Worm (Caenorhabditis elegans): ENCODE measurements around the gene mig-38.

Gene mig-38

ce11 chrIV:11594191-11594673, at the start of gene mig-38:
TSS of gene mig-38 (plus strand) at chrIV:11594244.
- no peak for TF ChIP-seq scrt-1 (GFP tag; IDR thresholded peaks at IDR 0.05)
- peak; percentile 48; the same call in 1 of the 2 replicates for TF ChIP-seq sea-1 (GFP tag; conservative IDR thresholded peaks at IDR 0.05)
- TF ChIP-seq hmg-4 (GFP tag; optimal IDR thresholded peaks at IDR 0.05) = peak; percentile 45

ce11 chrIV:11548671-11549070, 45.4 kb upstream of the mig-38 start, which contains the start of gene M04B2.7:
TSS of gene M04B2.7 (minus strand) at chrIV:11548771.
- TF ChIP-seq tra-4 (tag; optimal IDR thresholded peaks at IDR 0.05) = no peak
- no peak for TF ChIP-seq sea-1 (GFP tag; conservative IDR thresholded peaks at IDR 0.05)
- TF ChIP-seq scrt-1 (GFP tag; IDR thresholded peaks at IDR 0.05) = no peak
- TF ChIP-seq hmbx-1 (tag; optimal IDR thresholded peaks at IDR 0.05) = no peak
- TF ChIP-seq hnd-1 (tag; optimal IDR thresholded peaks at IDR 0.05) = no peak
- TF ChIP-seq flt-1 (GFP tag; IDR thresholded peaks at IDR 0.05) = no peak
- TF ChIP-seq ama-1 (optimal IDR thresholded peaks at IDR 0.05) = no peak
- TF ChIP-seq pes-1 (GFP tag; IDR thresholded peaks at IDR 0.05) = no peak
- TF ChIP-seq ets-7 (tag; optimal IDR thresholded peaks at IDR 0.05) = no peak
- TF ChIP-seq tbx-37 (GFP tag; conservative IDR thresholded peaks at IDR 0.05) = no peak
- TF ChIP-seq F13C5.2 (tag; optimal IDR thresholded peaks at IDR 0.05) = no peak
- no peak for TF ChIP-seq ceh-13 (GFP tag; optimal IDR thresholded peaks at IDR 0.05)
- TF ChIP-seq tbx-11 (GFP tag; IDR thresholded peaks at IDR 0.05) = no peak

- TF ChIP-seq scrt-1 (GFP tag; IDR thresholded peaks at IDR 0.05) (peak; percentile 94), hmbx-1 (tag; optimal IDR thresholded peaks at IDR 0.05) (peak; percentile 55), B0310.2 (tag; optimal IDR thresholded peaks at IDR 0.05) (peak; percentile 87), hnd-1 (tag; optimal IDR thresholded peaks at IDR 0.05) (peak; percentile 79), ets-7 (tag; optimal IDR thresholded peaks at IDR 0.05) (peak; percentile 65), hmg-4 (GFP tag; optimal IDR thresholded peaks at IDR 0.05) (peak; percentile 92), ceh-13 (GFP tag; optimal IDR thresholded peaks at IDR 0.05) (peak; percentile 89), aly-1 (tag; optimal IDR thresholded peaks at IDR 0.05) (peak; percentile 91), tbx-11 (GFP tag; IDR thresholded peaks at IDR 0.05) (peak; percentile 87), tra-4 (tag; optimal IDR thresholded peaks at IDR 0.05) (peak; percentile 63), pes-1 (GFP tag; IDR thresholded peaks at IDR 0.05) (peak; percentile 91), sea-1 (GFP tag; conservative IDR thresholded peaks at IDR 0.05) (peak; percentile 86), ama-1 (optimal IDR thresholded peaks at IDR 0.05) (no peak), tbx-37 (GFP tag; conservative IDR thresholded peaks at IDR 0.05) (peak; percentile 80), ceh-36 (tag; optimal IDR thresholded peaks at IDR 0.05) (no peak), F13C5.2 (tag; optimal IDR thresholded peaks at IDR 0.05) (peak; percentile 89), flt-1 (GFP tag; IDR thresholded peaks at IDR 0.05) (peak; percentile 86)
Measured at ce11 chrIV:11549694-11550093, 44.4 kb upstream of the mig-38 start.

ce11 chrIV:11551813-11552212, 42.2 kb upstream of the mig-38 start, which contains the start of gene col-128:
TSS of gene col-128 (minus strand) at chrIV:11551960.
- no peak for TF ChIP-seq scrt-1 (GFP tag; IDR thresholded peaks at IDR 0.05)
- no peak for TF ChIP-seq hmbx-1 (tag; optimal IDR thresholded peaks at IDR 0.05)
- no peak for TF ChIP-seq tbx-11 (GFP tag; IDR thresholded peaks at IDR 0.05)
- no peak for TF ChIP-seq ama-1 (optimal IDR thresholded peaks at IDR 0.05)
- no peak for TF ChIP-seq ceh-36 (tag; optimal IDR thresholded peaks at IDR 0.05)
- no peak for TF ChIP-seq ets-7 (tag; optimal IDR thresholded peaks at IDR 0.05)
- TF ChIP-seq B0310.2 (tag; optimal IDR thresholded peaks at IDR 0.05) = no peak

- TF ChIP-seq ets-7 (tag; optimal IDR thresholded peaks at IDR 0.05) (no peak), ceh-13 (GFP tag; optimal IDR thresholded peaks at IDR 0.05) (no peak), tbx-11 (GFP tag; IDR thresholded peaks at IDR 0.05) (no peak), sea-1 (GFP tag; conservative IDR thresholded peaks at IDR 0.05) (no peak), tbx-37 (GFP tag; conservative IDR thresholded peaks at IDR 0.05) (no peak), ceh-36 (tag; optimal IDR thresholded peaks at IDR 0.05) (no peak), ama-1 (optimal IDR thresholded peaks at IDR 0.05) (no peak), F13C5.2 (tag; optimal IDR thresholded peaks at IDR 0.05) (no peak), tra-4 (tag; optimal IDR thresholded peaks at IDR 0.05) (no peak), scrt-1 (GFP tag; IDR thresholded peaks at IDR 0.05) (no peak), pes-1 (GFP tag; IDR thresholded peaks at IDR 0.05) (no peak), hnd-1 (tag; optimal IDR thresholded peaks at IDR 0.05) (no peak), B0310.2 (tag; optimal IDR thresholded peaks at IDR 0.05) (no peak), hmg-4 (GFP tag; optimal IDR thresholded peaks at IDR 0.05) (no peak)
Measured at ce11 chrIV:11561677-11562076, 32.4 kb upstream of the mig-38 start, which contains the start of gene F12F6.7. TSS of gene F12F6.7 (minus strand) at chrIV:11561833.

ce11 chrIV:11563090-11563489, 31.0 kb upstream of the mig-38 start:
- TF ChIP-seq pes-1 (GFP tag; IDR thresholded peaks at IDR 0.05) (no peak), ceh-36 (tag; optimal IDR thresholded peaks at IDR 0.05) (no peak), scrt-1 (GFP tag; IDR thresholded peaks at IDR 0.05) (no peak), ceh-13 (GFP tag; optimal IDR thresholded peaks at IDR 0.05) (no peak), tra-4 (tag; optimal IDR thresholded peaks at IDR 0.05) (no peak), ets-7 (tag; optimal IDR thresholded peaks at IDR 0.05) (no peak), sea-1 (GFP tag; conservative IDR thresholded peaks at IDR 0.05) (no peak), B0310.2 (tag; optimal IDR thresholded peaks at IDR 0.05) (no peak), aly-1 (tag; optimal IDR thresholded peaks at IDR 0.05) (no peak), hmg-4 (GFP tag; optimal IDR thresholded peaks at IDR 0.05) (no peak), tbx-37 (GFP tag; conservative IDR thresholded peaks at IDR 0.05) (no peak), hmbx-1 (tag; optimal IDR thresholded peaks at IDR 0.05) (no peak), F13C5.2 (tag; optimal IDR thresholded peaks at IDR 0.05) (no peak), ama-1 (optimal IDR thresholded peaks at IDR 0.05) (no peak), hnd-1 (tag; optimal IDR thresholded peaks at IDR 0.05) (no peak), tbx-11 (GFP tag; IDR thresholded peaks at IDR 0.05) (no peak), flt-1 (GFP tag; IDR thresholded peaks at IDR 0.05) (no peak)

ce11 chrIV:11565022-11565421, 29.0 kb upstream of the mig-38 start:
- TF ChIP-seq ceh-36 (tag; optimal IDR thresholded peaks at IDR 0.05) (no peak), aly-1 (tag; optimal IDR thresholded peaks at IDR 0.05) (peak; percentile 33)

ce11 chrIV:11566146-11566545, 27.9 kb upstream of the mig-38 start, which contains the start of gene sec-24.1:
TSS of gene sec-24.1 (minus strand) at chrIV:11566194.
- TF ChIP-seq ets-7 (tag; optimal IDR thresholded peaks at IDR 0.05) (no peak), F13C5.2 (tag; optimal IDR thresholded peaks at IDR 0.05) (peak; percentile 47), pes-1 (GFP tag; IDR thresholded peaks at IDR 0.05) (0 out of 2 replicates have a peak, but pooled peaks have one; percentile 44)

Measured in whole organism, early embryonic.